Fruit fly (Drosophila melanogaster) whole organism, embryonic: Measurements from ENCODE around the gene Pa1.

Experiments
- Antp ChIP-seq: fragments of 200-800 bp; sonication (Bioruptor generic); optimal IDR thresholded peaks from 3 replicates; lab custom pipeline; 2016; ENCODE audit warnings: missing biosample characterization, missing genetic modification characterization
- Bgb ChIP-seq: fragments of 200-800 bp; sonication (Bioruptor generic); IDR thresholded peaks from 2 replicates; pipeline ENCODE4 v1.3.6; 2022; ENCODE audit warnings: missing biosample characterization, missing genetic modification characterization; ENCODE audit not compliant: partially characterized antibody
- CG10565 ChIP-seq: fragments of 200-800 bp; sonication (Bioruptor generic); optimal IDR thresholded peaks from 3 replicates; lab custom pipeline; 2016; ENCODE audit warnings: missing biosample characterization, mild to moderate bottlenecking, missing genetic modification characterization
- CG11504 ChIP-seq: fragments of 200-800 bp; sonication (Bioruptor generic); optimal IDR thresholded peaks from 3 replicates; lab custom pipeline; 2019; ENCODE audit warnings: missing biosample characterization, mild to moderate bottlenecking, missing genetic modification characterization, moderate library complexity
- CG12769 ChIP-seq: fragments of 200-800 bp; sonication (Bioruptor generic); optimal IDR thresholded peaks from 2 replicates; lab custom pipeline; 2019; ENCODE audit warnings: missing biosample characterization, mild to moderate bottlenecking, missing genetic modification characterization, moderate library complexity
- CG13424 ChIP-seq: fragments of 200-800 bp; sonication (Bioruptor generic); optimal IDR thresholded peaks from 2 replicates; lab custom pipeline; 2019; ENCODE audit warnings: missing biosample characterization, mild to moderate bottlenecking, missing genetic modification characterization, moderate library complexity
- CG15073 ChIP-seq: fragments of 200-800 bp; sonication (Bioruptor generic); optimal IDR thresholded peaks from 2 replicates; lab custom pipeline; 2016; ENCODE audit warnings: missing biosample characterization, missing genetic modification characterization
- CG17361 ChIP-seq: fragments of 200-800 bp; sonication (Bioruptor generic); IDR thresholded peaks from 3 replicates; pipeline ENCODE4 v1.3.6; 2022; ENCODE audit warnings: missing biosample characterization, missing genetic modification characterization
- CG1832 ChIP-seq: fragments of 200-800 bp; sonication (Bioruptor generic); optimal IDR thresholded peaks from 2 replicates; lab custom pipeline; 2017; ENCODE audit warnings: missing biosample characterization, mild to moderate bottlenecking, missing genetic modification characterization, inconsistent platforms
- CG2199 ChIP-seq: fragments of 200-800 bp; sonication (Bioruptor generic); IDR thresholded peaks from 3 replicates; pipeline ENCODE4 v1.3.6; 2022; ENCODE audit warnings: missing biosample characterization, missing genetic modification characterization
- CG3281 ChIP-seq: fragments of 200-800 bp; sonication (Bioruptor generic); optimal IDR thresholded peaks from 3 replicates; lab custom pipeline; 2017; ENCODE audit warnings: missing biosample characterization, mild to moderate bottlenecking, missing genetic modification characterization
- CG34422 ChIP-seq: fragments of 200-800 bp; sonication (Bioruptor generic); IDR thresholded peaks from 3 replicates; pipeline ENCODE4 v1.3.6; 2022; ENCODE audit warnings: missing biosample characterization, missing genetic modification characterization
- CG3838 ChIP-seq: fragments of 200-800 bp; sonication (Bioruptor generic); optimal IDR thresholded peaks from 3 replicates; lab custom pipeline; 2016; ENCODE audit warnings: missing biosample characterization, missing genetic modification characterization
- CG3995 ChIP-seq: fragments of 200-800 bp; sonication (Bioruptor generic); optimal IDR thresholded peaks from 3 replicates; lab custom pipeline; 2016; ENCODE audit warnings: missing biosample characterization, missing genetic modification characterization
- CG4360 ChIP-seq: fragments of 200-800 bp; sonication (Bioruptor generic); IDR thresholded peaks from 2 replicates; pipeline ENCODE4 v1.3.6; 2022; ENCODE audit warnings: missing biosample characterization, missing genetic modification characterization
- CG6654 ChIP-seq: fragments of 200-800 bp; sonication (Bioruptor generic); optimal IDR thresholded peaks from 2 replicates; lab custom pipeline; 2017; ENCODE audit warnings: missing biosample characterization, mild to moderate bottlenecking, missing genetic modification characterization
- CG7786 ChIP-seq: fragments of 200-800 bp; sonication (Bioruptor generic); optimal IDR thresholded peaks from 2 replicates; lab custom pipeline; 2016; ENCODE audit warnings: missing biosample characterization, missing genetic modification characterization
- CG7839 ChIP-seq: fragments of 200-800 bp; sonication (Bioruptor generic); optimal IDR thresholded peaks from 3 replicates; lab custom pipeline; 2018; ENCODE audit warnings: missing biosample characterization, mild to moderate bottlenecking, missing genetic modification characterization, moderate library complexity
- CG7928 ChIP-seq: fragments of 200-800 bp; sonication (Bioruptor generic); optimal IDR thresholded peaks from 2 replicates; lab custom pipeline; 2017; ENCODE audit warnings: missing biosample characterization, mild to moderate bottlenecking, missing genetic modification characterization
- CG8388 ChIP-seq: fragments of 200-800 bp; sonication (Bioruptor generic); optimal IDR thresholded peaks from 2 replicates; lab custom pipeline; 2019; ENCODE audit warnings: missing biosample characterization, mild to moderate bottlenecking, missing genetic modification characterization, moderate library complexity
- CG9215 ChIP-seq: fragments of 200-800 bp; sonication (Bioruptor generic); IDR thresholded peaks from 2 replicates; pipeline ENCODE4 v1.3.6; 2022; ENCODE audit warnings: missing biosample characterization, missing genetic modification characterization
- Gug ChIP-seq: fragments of 200-800 bp; sonication (Bioruptor generic); IDR thresholded peaks from 4 replicates; pipeline ENCODE4 v1.3.6; 2022; ENCODE audit warnings: missing biosample characterization, missing genetic modification characterization
- Opbp ChIP-seq: fragments of 200-800 bp; sonication (Bioruptor generic); IDR thresholded peaks from 3 replicates; pipeline ENCODE4 v1.3.6; 2022; ENCODE audit warnings: missing biosample characterization, missing genetic modification characterization; ENCODE audit not compliant: partially characterized antibody
- Ptx1 ChIP-seq: fragments of 200-800 bp; sonication (Bioruptor generic); IDR thresholded peaks from 2 replicates; pipeline ENCODE4 v1.3.6; 2022; ENCODE audit warnings: missing biosample characterization, missing genetic modification characterization
- Rx ChIP-seq: fragments of 200-800 bp; sonication (Bioruptor generic); IDR thresholded peaks from 2 replicates; pipeline ENCODE4 v1.3.6; 2022; ENCODE audit warnings: missing biosample characterization, missing genetic modification characterization
- Sin3A ChIP-seq: fragments of >200 bp; optimal IDR thresholded peaks from 2 replicates; lab custom pipeline; 2018
- Vsx1 ChIP-seq: fragments of 200-800 bp; sonication (Bioruptor generic); optimal IDR thresholded peaks from 2 replicates; lab custom pipeline; 2017; ENCODE audit warnings: missing biosample characterization, mild to moderate bottlenecking, missing genetic modification characterization, missing genetic modification reagents
- bab2 ChIP-seq: fragments of 200-800 bp; sonication (Bioruptor generic); optimal IDR thresholded peaks from 2 replicates; lab custom pipeline; 2016; ENCODE audit warnings: missing biosample characterization, missing genetic modification characterization
- bsh ChIP-seq, 2 experiments: fragments of 200-800 bp; sonication (Bioruptor generic); optimal IDR thresholded peaks; 2 replicates each; lab custom pipeline; 2017 to 2018; ENCODE audit warnings: mild to moderate bottlenecking in 2 of 2, missing biosample characterization in 2 of 2, missing genetic modification characterization in 2 of 2, moderate library complexity in 1 of 2
- cg ChIP-seq: fragments of 200-800 bp; sonication (Bioruptor generic); optimal IDR thresholded peaks from 3 replicates; lab custom pipeline; 2019; ENCODE audit warnings: missing biosample characterization, mild to moderate bottlenecking, missing genetic modification characterization, moderate library complexity
- chif ChIP-seq, 2 experiments: fragments of 200-800 bp; sonication (Bioruptor generic); optimal IDR thresholded peaks; 3 replicates each; lab custom pipeline; 2016; ENCODE audit warnings: missing biosample characterization in 2 of 2, missing genetic modification characterization in 2 of 2
- dm ChIP-seq: fragments of 200-800 bp; sonication (Bioruptor generic); optimal IDR thresholded peaks from 3 replicates; lab custom pipeline; 2016; ENCODE audit warnings: missing biosample characterization, missing genetic modification characterization
- exex ChIP-seq: fragments of 200-800 bp; sonication (Bioruptor generic); optimal IDR thresholded peaks from 4 replicates; lab custom pipeline; 2018; ENCODE audit warnings: missing biosample characterization, mild to moderate bottlenecking, missing genetic modification characterization, moderate library complexity
- kni ChIP-seq: fragments of 200-800 bp; sonication (Bioruptor generic); optimal IDR thresholded peaks from 3 replicates; lab custom pipeline; 2017; ENCODE audit warnings: mild to moderate bottlenecking, missing biosample characterization, missing genetic modification reagents, missing genetic modification characterization
- lab ChIP-seq: fragments of 200-800 bp; sonication (Bioruptor generic); optimal IDR thresholded peaks from 3 replicates; lab custom pipeline; 2017; ENCODE audit warnings: missing biosample characterization, missing genetic modification characterization, mild to moderate bottlenecking, moderate library complexity, missing genetic modification reagents
- lmd ChIP-seq: fragments of 200-800 bp; sonication (Bioruptor generic); IDR thresholded peaks from 2 replicates; pipeline ENCODE4 v1.3.6; 2022; ENCODE audit warnings: missing biosample characterization, missing genetic modification characterization
- lov ChIP-seq, 2 experiments: fragments of 200-800 bp in 1 of 2; fragments of >200 bp in 1 of 2; sonication (Bioruptor generic) in 1 of 2; IDR thresholded peaks in 1 of 2; optimal IDR thresholded peaks in 1 of 2; 2 replicates in 1 of 2; 3 replicates in 1 of 2; pipeline versions ENCODE4 v1.3.6 to Lab custom; 2017 to 2022; ENCODE audit warnings: missing biosample characterization in 1 of 2, missing genetic modification characterization in 1 of 2
- mam ChIP-seq: fragments of 200-800 bp; sonication (Bioruptor generic); optimal IDR thresholded peaks from 3 replicates; lab custom pipeline; 2016; ENCODE audit warnings: missing biosample characterization, missing genetic modification characterization
- pho ChIP-seq: fragments of 200-800 bp; sonication (Bioruptor generic); optimal IDR thresholded peaks from 2 replicates; lab custom pipeline; 2016; ENCODE audit warnings: missing biosample characterization, missing genetic modification characterization
- pita ChIP-seq: fragments of 200-800 bp; sonication (Bioruptor generic); optimal IDR thresholded peaks from 2 replicates; lab custom pipeline; 2017; ENCODE audit warnings: missing biosample characterization, mild to moderate bottlenecking, missing genetic modification characterization
- prd ChIP-seq, 3 experiments: fragments of >200 bp in 2 of 3; fragments of 200-800 bp in 1 of 3; sonication (Bioruptor generic) in 1 of 3; optimal IDR thresholded peaks in 2 of 3; IDR thresholded peaks in 1 of 3; 2 replicates in 2 of 3; 3 replicates in 1 of 3; pipeline versions ENCODE4 v1.3.6 to Lab custom; 2017 to 2022; ENCODE audit warnings: missing biosample characterization in 1 of 3, missing genetic modification characterization in 1 of 3
- seq ChIP-seq: fragments of 200-800 bp; sonication (Bioruptor generic); IDR thresholded peaks from 2 replicates; pipeline ENCODE4 v1.3.6; 2022; ENCODE audit warnings: missing biosample characterization, missing genetic modification characterization
- sima ChIP-seq: fragments of 200-800 bp; sonication (Bioruptor generic); optimal IDR thresholded peaks from 2 replicates; lab custom pipeline; 2016; ENCODE audit warnings: missing biosample characterization, missing genetic modification characterization
- slbo ChIP-seq: fragments of 200-800 bp; sonication (Bioruptor generic); IDR thresholded peaks from 2 replicates; pipeline ENCODE4 v1.3.6; 2022; ENCODE audit warnings: missing biosample characterization, missing genetic modification characterization
- sob ChIP-seq: fragments of 200-800 bp; sonication (Bioruptor generic); IDR thresholded peaks from 2 replicates; pipeline ENCODE4 v1.3.6; 2022; ENCODE audit warnings: missing biosample characterization, missing genetic modification characterization

The Pa1 gene

DNA sequence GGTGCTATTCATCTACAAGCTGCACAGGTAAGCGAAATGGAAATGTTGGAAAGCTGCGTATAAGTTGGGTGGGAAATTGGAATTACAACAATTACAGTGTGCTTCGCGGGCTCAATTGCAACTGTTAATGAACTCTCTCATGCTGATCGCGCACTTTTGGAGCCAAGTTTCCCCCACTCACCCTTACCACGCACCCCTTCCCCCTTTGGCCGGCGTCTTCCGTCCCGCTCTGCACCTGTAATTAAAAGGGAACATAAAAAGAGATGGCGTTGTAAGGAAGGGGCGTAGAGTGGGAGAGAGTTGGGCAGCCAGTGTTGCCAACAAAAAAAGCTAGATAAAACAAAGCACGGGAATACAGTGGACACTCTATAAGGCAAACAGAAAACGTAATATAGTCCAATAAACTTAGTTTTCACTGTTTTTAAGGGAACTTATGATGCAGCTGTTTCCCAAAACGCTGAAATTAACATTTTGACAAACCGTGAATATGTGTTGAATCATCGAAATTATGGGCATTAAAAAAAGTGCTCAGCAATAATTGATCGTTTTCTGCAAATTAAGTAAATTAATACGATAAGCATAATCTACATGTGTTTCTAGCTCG, 18.2 kb upstream of the Pa1 start (continued):
- TF ChIP-seq CG7786 (peak; percentile 12), seq (0 out of 2 replicates have a peak, but pooled peaks have one; percentile 16), bab2 (GFP tag; lab: Kevin White, UChicago) (peak; percentile 6), CG3281 (GFP tag; lab: Kevin White, UChicago) (peak; percentile 1), pho (GFP tag; lab: Kevin White, UChicago) (no peak), CG10565 (GFP tag; lab: Kevin White, UChicago) (no peak), CG11504 (tag; lab: Kevin White, UChicago) (peak; percentile 34), CG1832 (GFP tag; lab: Kevin White, UChicago) (peak; percentile 55), CG8388 (peak; percentile 23), Bgb (GFP tag; lab: Robert Waterston, UW) (no peak), CG6654 (GFP tag; lab: Kevin White, UChicago) (no peak), Vsx1 (no peak), exex (tag; lab: Kevin White, UChicago) (peak; percentile 18), CG7839 (peak; percentile 2), CG17361 (GFP tag; lab: Robert Waterston, UW) (peak; percentile 49; the same call in 1 of the 3 replicates), CG9215 (GFP tag; lab: Robert Waterston, UW) (peak; percentile 66), chif (GFP tag; optimal IDR thresholded peaks at IDR 0.05; lab: Kevin White, UChicago) (peak in 1 of 2 experiments; percentile 11), Antp (GFP tag; lab: Kevin White, UChicago) (peak; percentile 33), cg (GFP tag; lab: Kevin White, UChicago) (no peak), dm (peak; percentile 1), Sin3A (lab: Kevin White, UChicago) (no peak), sima (GFP tag; lab: Kevin White, UChicago) (no peak), lab (GFP tag; lab: Kevin White, UChicago) (peak; percentile 32), lov (optimal IDR thresholded peaks at IDR 0.05; lab: Kevin White, UChicago) (no peak), lov (GFP tag; IDR thresholded peaks at IDR 0.05; lab: Robert Waterston, UW) (no peak), CG4360 (GFP tag; lab: Robert Waterston, UW) (no peak), Rx (GFP tag; lab: Robert Waterston, UW) (no peak), Ptx1 (GFP tag; lab: Robert Waterston, UW) (peak; percentile 46; the same call in 1 of the 2 replicates), Gug (peak; percentile 2; the same call in 1 of the 4 replicates), CG15073 (GFP tag; lab: Kevin White, UChicago) (no peak), sob (GFP tag; lab: Robert Waterston, UW) (no peak), CG12769 (tag; lab: Kevin White, UChicago) (peak; percentile 61), lmd (GFP tag; lab: Robert Waterston, UW) (0 out of 2 replicates have a peak, but pooled peaks have one; percentile 5), CG34422 (GFP tag; lab: Robert Waterston, UW) (no peak), pita (no peak), slbo (GFP tag; lab: Robert Waterston, UW) (peak; percentile 29; the same call in 1 of the 2 replicates), CG13424 (tag; lab: Kevin White, UChicago) (peak; percentile 14), prd (optimal IDR thresholded peaks at IDR 0.05; lab: Kevin White, UChicago) (no peak), prd (GFP tag; IDR thresholded peaks at IDR 0.05; lab: Robert Waterston, UW) (peak; percentile 50; the same call in 2 of the 3 replicates), Opbp (no peak), CG3995 (GFP tag; lab: Kevin White, UChicago) (no peak), CG3838 (GFP tag; lab: Kevin White, UChicago) (no peak), mam (GFP tag; lab: Kevin White, UChicago) (peak; percentile 13), kni (GFP tag; lab: Kevin White, UChicago) (peak; percentile 22), bsh (GFP tag; optimal IDR thresholded peaks at IDR 0.05; lab: Kevin White, UChicago) (peak in 1 of 2 experiments; percentile 16), CG7928 (GFP tag; lab: Kevin White, UChicago) (no peak), CG2199 (GFP tag; lab: Robert Waterston, UW) (no peak)
